Worm (Caenorhabditis elegans) whole organism, L2 larva: ENCODE measurements around the gene K10B4.1.

Experiments used
- ceh-82 ChIP-seq: fragments of 150-350 bp; optimal IDR thresholded peaks from 2 replicates; lab custom pipeline; 2014; ENCODE audit warnings: missing biosample characterization, missing genetic modification characterization
- nhr-10 ChIP-seq: sonication (generic microtip); optimal IDR thresholded peaks from 2 replicates; lab custom pipeline; 2017; ENCODE audit warnings: missing biosample characterization, missing genetic modification characterization
- nhr-6 ChIP-seq: fragments of 150-350 bp; optimal IDR thresholded peaks from 2 replicates; lab custom pipeline; 2014; ENCODE audit warnings: missing biosample characterization, missing genetic modification characterization
- ztf-11 ChIP-seq: sonication (generic microtip); optimal IDR thresholded peaks from 2 replicates; lab custom pipeline; 2017; ENCODE audit warnings: missing biosample characterization, missing genetic modification characterization

- no peak for TF ChIP-seq nhr-6 (tag; lab: Kevin White, UChicago)
- TF ChIP-seq ceh-82 (tag; lab: Kevin White, UChicago) = no peak
- no peak for TF ChIP-seq ztf-11 (tag; lab: Kevin White, UChicago)
- no peak for TF ChIP-seq nhr-10 (tag; lab: Kevin White, UChicago)
Measured at ce11 chrII:135166-135565, at the start of gene K10B4.1.
